Worm (Caenorhabditis elegans) whole organism, L2 larva: ENCODE results near the gene F08G12.1.

Experiments used
- blmp-1 ChIP-seq: sonication (generic microtip); optimal IDR thresholded peaks from 2 replicates; lab custom pipeline; 2017; ENCODE audit warnings: missing genetic modification characterization, mild to moderate bottlenecking, missing compliant biosample characterization, antibody characterized with exemption, moderate library complexity; ENCODE audit not compliant: insufficient read depth
- ceh-16 ChIP-seq: fragments of 150-350 bp; optimal IDR thresholded peaks from 2 replicates; lab custom pipeline; 2014; ENCODE audit warnings: missing biosample characterization, missing genetic modification characterization
- ceh-82 ChIP-seq: fragments of 150-350 bp; optimal IDR thresholded peaks from 2 replicates; lab custom pipeline; 2014; ENCODE audit warnings: missing biosample characterization, missing genetic modification characterization
- lin-11 ChIP-seq: fragments of 150-350 bp; sonication (generic microtip); optimal IDR thresholded peaks from 2 replicates; lab custom pipeline; 2014; ENCODE audit warnings: missing biosample characterization, missing genetic modification characterization, inconsistent platforms, mixed read lengths
- lsy-2 ChIP-seq, 2 experiments: fragments of 150-350 bp in 1 of 2; sonication (generic microtip) in 1 of 2; optimal IDR thresholded peaks; 2 replicates each; lab custom pipeline; 2014 to 2017; ENCODE audit warnings: missing biosample characterization in 2 of 2, missing genetic modification characterization in 2 of 2
- nhr-77 ChIP-seq: fragments of 150-350 bp; optimal IDR thresholded peaks from 2 replicates; lab custom pipeline; 2014; ENCODE audit warnings: missing biosample characterization, missing genetic modification characterization
- snpc-4 ChIP-seq: fragments of 150-350 bp; optimal IDR thresholded peaks from 2 replicates; lab custom pipeline; 2014; ENCODE audit warnings: missing biosample characterization, missing genetic modification characterization

- TF ChIP-seq lin-11, result no peak
- TF ChIP-seq nhr-77 (tag; lab: Kevin White, UChicago), result no peak
- no peak for TF ChIP-seq ceh-82 (tag; lab: Kevin White, UChicago)
- TF ChIP-seq ceh-16 (tag; lab: Kevin White, UChicago), result no peak
- no peak for TF ChIP-seq blmp-1 (tag; lab: Kevin White, UChicago)
- no peak for TF ChIP-seq snpc-4 (tag; lab: Kevin White, UChicago)
- TF ChIP-seq lsy-2 (tag; optimal IDR thresholded peaks at IDR 0.05; lab: Kevin White, UChicago), result no peak
These were observed 15.1 kb downstream of the F08G12.1 start for ce11 chrX:11290528-11290927.
